Fruit fly (Drosophila melanogaster) whole organism, adult: Measurements from ENCODE around the gene CG14340.

Source experiments
- CG11617 ChIP-seq: fragments of 200-800 bp; sonication (Bioruptor generic); optimal IDR thresholded peaks from 2 replicates; lab custom pipeline; 2017; ENCODE audit warnings: mild to moderate bottlenecking, missing biosample characterization, missing genetic modification reagents, missing genetic modification characterization
- CG12768 ChIP-seq: fragments of 200-800 bp; sonication (Bioruptor generic); optimal IDR thresholded peaks from 2 replicates; lab custom pipeline; 2017; ENCODE audit warnings: missing biosample characterization, missing genetic modification characterization, mild to moderate bottlenecking, moderate library complexity, missing genetic modification reagents
- CG14711 ChIP-seq: fragments of 200-800 bp; sonication (Bioruptor generic); optimal IDR thresholded peaks from 2 replicates; lab custom pipeline; 2018; ENCODE audit warnings: missing biosample characterization, mild to moderate bottlenecking, missing genetic modification characterization, moderate library complexity
- CG1620 ChIP-seq: fragments of 200-800 bp; sonication (Bioruptor generic); optimal IDR thresholded peaks from 2 replicates; lab custom pipeline; 2016; ENCODE audit warnings: missing biosample characterization, missing genetic modification characterization
- CG33017 ChIP-seq: fragments of 200-800 bp; sonication (Bioruptor generic); optimal IDR thresholded peaks from 2 replicates; lab custom pipeline; 2018; ENCODE audit warnings: missing biosample characterization, mild to moderate bottlenecking, missing genetic modification characterization, moderate library complexity
- CG5204 ChIP-seq: fragments of 200-800 bp; sonication (Bioruptor generic); optimal IDR thresholded peaks from 2 replicates; lab custom pipeline; 2016; ENCODE audit warnings: missing biosample characterization, missing genetic modification characterization
- CG7045 ChIP-seq: fragments of 200-800 bp; sonication (Bioruptor generic); optimal IDR thresholded peaks from 2 replicates; lab custom pipeline; 2017; ENCODE audit warnings: missing biosample characterization, mild to moderate bottlenecking, missing genetic modification characterization
- CG7101 ChIP-seq: fragments of 200-800 bp; sonication (Bioruptor generic); optimal IDR thresholded peaks from 2 replicates; lab custom pipeline; 2018; ENCODE audit warnings: missing biosample characterization, mild to moderate bottlenecking, missing genetic modification characterization, moderate library complexity
- Clk ChIP-seq: fragments of 200-800 bp; sonication (Bioruptor generic); optimal IDR thresholded peaks from 2 replicates; lab custom pipeline; 2017; ENCODE audit warnings: missing biosample characterization, missing genetic modification characterization
- Crg-1 ChIP-seq: fragments of 200-800 bp; sonication (Bioruptor generic); optimal IDR thresholded peaks from 2 replicates; lab custom pipeline; 2016; ENCODE audit warnings: missing biosample characterization, missing genetic modification characterization
- Hr96 ChIP-seq: fragments of 200-800 bp; sonication (Bioruptor generic); optimal IDR thresholded peaks from 2 replicates; lab custom pipeline; 2016; ENCODE audit warnings: missing biosample characterization, missing genetic modification characterization
- Mnt ChIP-seq: fragments of 200-800 bp; sonication (Bioruptor generic); optimal IDR thresholded peaks from 2 replicates; lab custom pipeline; 2016; ENCODE audit warnings: missing biosample characterization, mild to moderate bottlenecking, missing genetic modification characterization
- bab1 ChIP-seq: fragments of 200-800 bp; sonication (Bioruptor generic); optimal IDR thresholded peaks from 3 replicates; lab custom pipeline; 2019; ENCODE audit warnings: missing biosample characterization, mild to moderate bottlenecking, missing genetic modification characterization, moderate library complexity
- cic ChIP-seq: fragments of 200-800 bp; sonication (Bioruptor generic); optimal IDR thresholded peaks from 2 replicates; lab custom pipeline; 2017; ENCODE audit warnings: missing biosample characterization, mild to moderate bottlenecking, missing genetic modification characterization, moderate library complexity
- cnc ChIP-seq, 2 experiments: fragments of >200 bp; optimal IDR thresholded peaks; 2 replicates each; lab custom pipeline; 2017
- kay ChIP-seq: fragments of 200-800 bp; sonication (Bioruptor generic); peaks from one replicate; lab custom pipeline; 2016; ENCODE audit warnings: missing biosample characterization, missing genetic modification characterization, borderline replicate concordance
- ovo ChIP-seq: fragments of 200-800 bp; sonication (Bioruptor generic); optimal IDR thresholded peaks from 2 replicates; lab custom pipeline; 2016; ENCODE audit warnings: missing biosample characterization, missing genetic modification characterization
- pad ChIP-seq: fragments of 200-800 bp; sonication (Bioruptor generic); optimal IDR thresholded peaks from 3 replicates; lab custom pipeline; 2017; ENCODE audit warnings: missing biosample characterization, missing genetic modification characterization, mild to moderate bottlenecking, moderate library complexity, missing genetic modification reagents
- tj ChIP-seq: fragments of 200-800 bp; sonication (Bioruptor generic); optimal IDR thresholded peaks from 3 replicates; lab custom pipeline; 2017; ENCODE audit warnings: missing biosample characterization, mild to moderate bottlenecking, missing genetic modification characterization, moderate library complexity
- toe ChIP-seq: fragments of 200-800 bp; sonication (Bioruptor generic); optimal IDR thresholded peaks from 2 replicates; lab custom pipeline; 2016; ENCODE audit warnings: missing biosample characterization, missing genetic modification characterization

Gene CG14340

DNA sequence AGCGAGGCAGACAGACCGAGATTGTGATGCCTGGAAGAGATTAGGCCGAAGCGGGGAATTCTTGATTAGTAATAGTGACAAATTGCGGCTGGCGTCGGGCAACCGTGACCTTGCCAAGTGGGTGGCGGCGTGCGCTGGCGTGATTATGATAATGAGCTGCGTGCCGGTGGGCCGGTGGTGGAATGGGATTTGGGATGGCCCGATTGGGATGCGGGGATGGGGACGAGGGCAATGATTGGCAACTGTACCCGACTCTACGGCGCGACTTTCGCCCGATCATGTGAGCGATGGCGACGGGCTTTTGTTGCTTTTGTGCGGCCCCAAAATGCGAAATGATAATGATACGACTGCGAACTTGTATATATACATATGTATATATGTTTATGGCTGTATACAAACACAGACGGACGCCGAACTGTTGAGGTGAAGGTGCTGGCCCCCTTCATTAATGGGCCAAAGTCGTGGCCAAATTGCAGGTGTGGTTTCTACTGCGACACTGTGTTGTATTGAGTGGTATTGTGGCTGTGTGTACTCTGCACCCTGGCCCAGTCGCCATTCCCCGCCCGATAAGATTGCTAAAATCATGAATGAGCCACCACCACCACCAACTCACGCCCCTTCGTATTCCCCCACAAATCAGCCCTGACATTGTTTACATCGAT lies 4.1 kb downstream of the CG14340 start:
- TF ChIP-seq kay (GFP tag; lab: Kevin White, UChicago) (peak; percentile 97), CG7045 (GFP tag; lab: Kevin White, UChicago) (peak; percentile 26), Hr96 (peak; percentile 34), Clk (GFP tag; lab: Kevin White, UChicago) (no peak), CG33017 (tag; lab: Kevin White, UChicago) (peak; percentile 18), cic (peak; percentile 99), bab1 (GFP tag; lab: Kevin White, UChicago) (no peak), ovo (no peak), CG7101 (tag; lab: Kevin White, UChicago) (no peak), CG12768 (peak; percentile 82), Mnt (GFP tag; lab: Kevin White, UChicago) (peak; percentile 57), CG1620 (no peak), toe (GFP tag; lab: Kevin White, UChicago) (peak; percentile 26)

DNA sequence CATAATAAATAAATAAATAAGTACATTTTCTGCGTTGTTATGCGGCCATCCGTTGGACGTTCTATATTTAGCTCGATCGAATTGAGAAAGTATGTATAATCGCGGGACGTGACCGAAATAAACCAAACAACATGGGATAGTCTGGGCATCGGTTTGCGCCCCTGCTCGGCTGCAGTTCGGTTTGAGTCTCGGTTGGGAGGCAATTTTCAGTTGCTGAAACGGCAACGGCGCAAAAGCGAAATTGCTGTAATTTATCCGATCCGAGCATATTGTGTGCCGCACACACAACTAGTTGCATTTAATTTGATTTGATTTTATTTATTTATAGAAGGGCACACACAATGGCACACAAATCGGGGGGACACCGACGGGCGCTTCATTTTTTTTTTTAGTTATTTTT lies 5.4 kb downstream of the CG14340 start:
- peak; percentile 28 for TF ChIP-seq Mnt (GFP tag; lab: Kevin White, UChicago)
- TF ChIP-seq toe (GFP tag; lab: Kevin White, UChicago) = peak; percentile 7
- peak; percentile 27 for TF ChIP-seq tj (GFP tag; lab: Kevin White, UChicago)
- TF ChIP-seq cnc (optimal IDR thresholded peaks at IDR 0.05; lab: Kevin White, UChicago) = no peak
- TF ChIP-seq CG14711 (tag; lab: Kevin White, UChicago) = no peak
- no peak for TF ChIP-seq CG11617 (GFP tag; lab: Kevin White, UChicago)
- TF ChIP-seq CG5204 = peak; percentile 39

DNA sequence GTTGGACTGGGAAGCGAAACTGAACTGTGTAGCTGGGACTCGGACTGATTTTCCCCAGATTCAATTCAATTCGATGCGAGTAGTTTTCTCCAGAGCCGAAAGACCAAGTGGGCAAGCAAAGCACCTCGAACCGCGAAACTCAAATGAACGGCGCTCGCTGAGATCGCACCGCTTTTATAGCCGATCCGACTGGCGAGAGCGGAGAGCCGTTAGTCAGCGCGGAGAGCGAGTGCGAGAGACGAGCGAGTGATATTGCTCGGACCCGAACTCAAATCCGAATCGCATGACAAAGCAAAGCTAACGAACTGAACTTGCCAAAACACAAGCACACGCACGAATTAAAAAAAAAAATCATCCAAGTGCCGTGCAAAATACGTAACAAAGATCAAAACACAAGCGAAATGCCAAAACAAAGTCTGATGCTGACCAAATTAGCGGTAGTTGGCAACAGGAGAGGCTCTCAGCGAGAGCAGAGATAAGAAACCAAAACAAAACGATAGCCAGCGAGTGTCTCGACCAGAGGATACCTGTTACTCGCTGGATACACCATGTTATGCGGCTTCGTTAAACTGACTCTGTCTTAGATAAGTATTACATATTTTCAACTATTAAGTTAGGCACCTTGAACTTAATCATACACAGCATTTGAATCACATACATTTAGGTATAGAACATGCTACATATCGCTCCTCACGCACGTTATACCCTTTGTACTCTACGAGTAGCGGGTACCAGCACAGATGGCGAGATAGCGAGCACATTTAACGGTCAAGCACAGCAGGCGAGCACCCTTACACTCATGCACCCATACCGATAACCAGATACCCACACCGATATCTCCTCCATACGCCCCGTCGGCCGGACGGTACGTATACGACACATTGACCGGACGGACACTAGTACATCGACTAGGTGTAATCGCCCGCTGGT lies 6.4 kb downstream of the CG14340 start:
- TF ChIP-seq CG12768 (peak; percentile 94), CG1620 (peak; percentile 64), kay (GFP tag; lab: Kevin White, UChicago) (peak; percentile 97), Hr96 (peak; percentile 57), CG14711 (tag; lab: Kevin White, UChicago) (peak; percentile 59), Clk (GFP tag; lab: Kevin White, UChicago) (no peak), CG5204 (peak; percentile 77), Mnt (GFP tag; lab: Kevin White, UChicago) (peak; percentile 66), ovo (peak; percentile 93), pad (GFP tag; lab: Kevin White, UChicago) (peak; percentile 52), CG7045 (GFP tag; lab: Kevin White, UChicago) (peak; percentile 45), toe (GFP tag; lab: Kevin White, UChicago) (peak; percentile 64), cnc (optimal IDR thresholded peaks at IDR 0.05; lab: Kevin White, UChicago) (no peak), Crg-1 (GFP tag; lab: Kevin White, UChicago) (peak; percentile 49), CG33017 (tag; lab: Kevin White, UChicago) (peak; percentile 70), CG7101 (tag; lab: Kevin White, UChicago) (peak; percentile 71), tj (GFP tag; lab: Kevin White, UChicago) (peak; percentile 63), cic (peak; percentile 78), CG11617 (GFP tag; lab: Kevin White, UChicago) (peak; percentile 79), bab1 (GFP tag; lab: Kevin White, UChicago) (peak; percentile 49)

DNA sequence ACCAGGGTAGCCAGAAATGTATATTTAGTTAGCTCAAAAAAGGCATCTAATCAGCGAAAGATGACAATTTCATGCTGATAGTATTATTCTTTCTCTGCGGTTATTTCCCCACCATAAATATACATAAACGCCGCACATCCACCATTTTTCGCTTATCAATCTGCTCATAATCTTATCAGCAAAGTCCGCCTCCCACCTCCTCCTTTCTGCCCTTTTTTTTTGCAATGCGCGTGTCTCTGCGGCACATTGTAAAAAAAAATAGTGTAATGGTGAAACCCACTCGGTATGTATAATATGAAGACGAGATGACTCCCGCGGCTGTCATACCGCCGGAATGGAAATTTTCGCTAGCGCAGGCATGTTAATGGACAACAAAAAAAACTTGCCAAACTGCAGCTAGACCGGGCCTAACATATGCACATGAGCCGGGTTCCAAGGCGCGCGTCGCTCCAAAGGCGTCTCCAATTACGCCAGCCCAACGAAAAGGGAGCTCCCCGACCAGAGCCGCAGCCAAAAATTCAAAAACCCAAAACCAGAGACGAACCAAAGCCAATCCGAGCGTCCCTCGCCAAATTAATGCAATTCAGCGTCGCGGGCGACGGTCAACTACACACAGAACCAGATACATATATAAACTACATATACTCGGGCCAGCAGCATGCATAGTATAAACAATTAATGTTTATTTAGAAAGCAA lies 7.6 kb downstream of the CG14340 start:
- peak; percentile 51 for TF ChIP-seq cic
- no peak for TF ChIP-seq pad (GFP tag; lab: Kevin White, UChicago)
- no peak for TF ChIP-seq CG14711 (tag; lab: Kevin White, UChicago)
- peak; percentile 100 for TF ChIP-seq tj (GFP tag; lab: Kevin White, UChicago)
- TF ChIP-seq Crg-1 (GFP tag; lab: Kevin White, UChicago) = no peak
- no peak for TF ChIP-seq toe (GFP tag; lab: Kevin White, UChicago)
- peak; percentile 20 for TF ChIP-seq Mnt (GFP tag; lab: Kevin White, UChicago)
- no peak for TF ChIP-seq CG7045 (GFP tag; lab: Kevin White, UChicago)
- TF ChIP-seq ovo = no peak
- TF ChIP-seq CG33017 (tag; lab: Kevin White, UChicago) = no peak

DNA sequence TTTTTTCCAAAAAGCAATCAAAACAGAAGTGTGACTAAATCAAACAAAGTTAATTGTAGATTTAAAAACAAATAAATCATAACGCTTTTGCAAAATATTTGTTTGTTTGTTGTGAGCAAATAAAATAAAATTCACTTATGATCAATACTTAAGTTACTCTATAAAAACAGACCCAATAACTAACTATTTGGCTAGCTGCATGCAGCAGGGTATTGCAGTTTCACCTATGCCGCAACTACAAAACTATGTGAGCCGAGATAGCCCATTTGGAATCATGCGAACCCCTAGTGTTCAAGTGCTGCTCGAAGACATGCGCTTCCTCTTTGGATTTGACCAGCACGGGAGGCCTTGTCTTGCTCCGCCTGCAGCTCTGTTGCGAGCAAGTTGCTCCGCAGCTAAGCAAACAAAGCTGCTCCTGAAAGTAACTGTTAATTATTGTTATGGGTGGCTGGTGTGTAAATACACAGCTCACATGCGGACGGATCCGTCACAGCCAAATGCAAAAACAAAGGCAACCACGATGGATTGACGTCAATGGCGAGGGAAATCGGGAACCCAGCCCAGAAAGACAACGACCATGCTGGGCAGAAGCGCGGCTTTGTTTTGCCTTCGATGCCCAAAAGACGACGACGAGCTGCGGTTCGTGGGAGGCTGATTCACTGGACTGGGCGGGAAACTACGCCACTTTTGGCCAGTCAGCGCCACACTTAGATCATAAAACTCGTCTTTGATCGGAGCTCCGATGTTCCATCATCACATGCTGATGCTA lies 9.4 kb downstream of the CG14340 start:
- TF ChIP-seq Clk (GFP tag; lab: Kevin White, UChicago) (peak; percentile 2), CG11617 (GFP tag; lab: Kevin White, UChicago) (no peak), CG1620 (no peak), tj (GFP tag; lab: Kevin White, UChicago) (no peak), Hr96 (no peak), Crg-1 (GFP tag; lab: Kevin White, UChicago) (peak; percentile 58), Mnt (GFP tag; lab: Kevin White, UChicago) (no peak), CG12768 (no peak), CG33017 (tag; lab: Kevin White, UChicago) (no peak), toe (GFP tag; lab: Kevin White, UChicago) (no peak), cnc (optimal IDR thresholded peaks at IDR 0.05; lab: Kevin White, UChicago) (no peak), cic (no peak), ovo (no peak), pad (GFP tag; lab: Kevin White, UChicago) (no peak), bab1 (GFP tag; lab: Kevin White, UChicago) (no peak), CG7101 (tag; lab: Kevin White, UChicago) (peak; percentile 2), CG5204 (peak; percentile 7), CG14711 (tag; lab: Kevin White, UChicago) (no peak), CG7045 (GFP tag; lab: Kevin White, UChicago) (no peak), kay (GFP tag; lab: Kevin White, UChicago) (no peak)
